Fruit fly (Drosophila melanogaster) whole organism, embryonic: ENCODE measurements around the gene CG42676.

Experiments used
- Adf1 ChIP-seq: fragments of 200-800 bp; sonication (Bioruptor generic); IDR thresholded peaks from 2 replicates; pipeline ENCODE4 v1.3.6; 2022; ENCODE audit warnings: missing biosample characterization, missing genetic modification characterization
- Atf3 ChIP-seq: fragments of 200-800 bp; sonication (Bioruptor generic); optimal IDR thresholded peaks from 3 replicates; lab custom pipeline; 2016; ENCODE audit warnings: missing biosample characterization, missing genetic modification characterization
- B-H2 ChIP-seq: fragments of 200-800 bp; sonication (Bioruptor generic); optimal IDR thresholded peaks from 2 replicates; lab custom pipeline; 2018; ENCODE audit warnings: missing biosample characterization, mild to moderate bottlenecking, missing genetic modification characterization
- CG10321 ChIP-seq: fragments of 200-800 bp; sonication (Bioruptor generic); IDR thresholded peaks from 2 replicates; pipeline ENCODE4 v1.3.6; 2022; ENCODE audit warnings: missing biosample characterization, missing genetic modification characterization
- CG10431 ChIP-seq: fragments of 200-800 bp; sonication (Bioruptor generic); optimal IDR thresholded peaks from 3 replicates; lab custom pipeline; 2018; ENCODE audit warnings: missing biosample characterization, mild to moderate bottlenecking, missing genetic modification characterization
- CG10543 ChIP-seq: fragments of 200-800 bp; sonication (Bioruptor generic); optimal IDR thresholded peaks from 3 replicates; lab custom pipeline; 2017; ENCODE audit warnings: missing biosample characterization, mild to moderate bottlenecking, missing genetic modification characterization, moderate library complexity
- CG10565 ChIP-seq: fragments of 200-800 bp; sonication (Bioruptor generic); optimal IDR thresholded peaks from 3 replicates; lab custom pipeline; 2016; ENCODE audit warnings: missing biosample characterization, mild to moderate bottlenecking, missing genetic modification characterization
- CG11696 ChIP-seq: fragments of 200-800 bp; sonication (Bioruptor generic); IDR thresholded peaks from 2 replicates; pipeline ENCODE4 v1.3.6; 2022; ENCODE audit warnings: missing biosample characterization, missing genetic modification characterization
- CG12071 ChIP-seq: fragments of 200-800 bp; sonication (Bioruptor generic); optimal IDR thresholded peaks from 3 replicates; lab custom pipeline; 2018; ENCODE audit warnings: missing biosample characterization, mild to moderate bottlenecking, missing genetic modification characterization
- CG13123 ChIP-seq: fragments of 200-800 bp; sonication (Bioruptor generic); optimal IDR thresholded peaks from 2 replicates; lab custom pipeline; 2016; ENCODE audit warnings: missing biosample characterization, missing genetic modification characterization
- CG13624 ChIP-seq: fragments of 200-800 bp; sonication (Bioruptor generic); optimal IDR thresholded peaks from 2 replicates; lab custom pipeline; 2016; ENCODE audit warnings: missing biosample characterization, missing genetic modification characterization
- CG13894 ChIP-seq: fragments of 200-800 bp; sonication (Bioruptor generic); optimal IDR thresholded peaks from 3 replicates; lab custom pipeline; 2018; ENCODE audit warnings: missing biosample characterization, mild to moderate bottlenecking, missing genetic modification characterization, moderate library complexity
- CG15479 ChIP-seq: fragments of 200-800 bp; sonication (Bioruptor generic); optimal IDR thresholded peaks from 3 replicates; lab custom pipeline; 2019; ENCODE audit warnings: missing biosample characterization, mild to moderate bottlenecking, missing genetic modification characterization, moderate library complexity
- CG2889 ChIP-seq: fragments of 200-800 bp; sonication (Bioruptor generic); IDR thresholded peaks from 3 replicates; pipeline ENCODE4 v1.3.6; 2022; ENCODE audit warnings: missing biosample characterization, missing genetic modification characterization
- CG30020 ChIP-seq: fragments of 200-800 bp; optimal IDR thresholded peaks from 2 replicates; lab custom pipeline; 2019; ENCODE audit warnings: missing biosample characterization, mild to moderate bottlenecking, missing genetic modification characterization, moderate library complexity
- CG32532 ChIP-seq: fragments of 200-800 bp; sonication (Bioruptor generic); IDR thresholded peaks from 2 replicates; pipeline ENCODE4 v1.3.6; 2022; ENCODE audit warnings: missing biosample characterization, missing genetic modification characterization
- CG32772 ChIP-seq: fragments of 200-800 bp; sonication (Bioruptor generic); IDR thresholded peaks from 2 replicates; pipeline ENCODE4 v1.3.6; 2022; ENCODE audit warnings: missing biosample characterization, missing genetic modification characterization
- CG5180 ChIP-seq: fragments of 200-800 bp; sonication (Bioruptor generic); optimal IDR thresholded peaks from 3 replicates; lab custom pipeline; 2017; ENCODE audit warnings: missing biosample characterization, missing genetic modification characterization, mild to moderate bottlenecking, moderate library complexity, missing genetic modification reagents
- CG6654 ChIP-seq: fragments of 200-800 bp; sonication (Bioruptor generic); optimal IDR thresholded peaks from 2 replicates; lab custom pipeline; 2017; ENCODE audit warnings: missing biosample characterization, mild to moderate bottlenecking, missing genetic modification characterization
- CG7372 ChIP-seq: fragments of 200-800 bp; sonication (Bioruptor generic); IDR thresholded peaks from 2 replicates; pipeline ENCODE4 v1.3.6; 2022; ENCODE audit warnings: missing biosample characterization, missing genetic modification characterization
- CG9609 ChIP-seq: fragments of 200-800 bp; sonication (Bioruptor generic); optimal IDR thresholded peaks from 3 replicates; lab custom pipeline; 2016; ENCODE audit warnings: missing biosample characterization, missing genetic modification characterization
- CrebB ChIP-seq: fragments of 200-800 bp; sonication (Bioruptor generic); optimal IDR thresholded peaks from 3 replicates; lab custom pipeline; 2018; ENCODE audit warnings: missing biosample characterization, mild to moderate bottlenecking, missing genetic modification characterization
- Dll ChIP-seq: fragments of 200-800 bp; sonication (Bioruptor generic); IDR thresholded peaks from 4 replicates; pipeline ENCODE4 v1.3.6; 2022; ENCODE audit warnings: missing biosample characterization, missing genetic modification characterization; ENCODE audit not compliant: partially characterized antibody
- HLH3B ChIP-seq: fragments of 200-800 bp; sonication (Bioruptor generic); IDR thresholded peaks from 2 replicates; pipeline ENCODE4 v1.3.6; 2022; ENCODE audit warnings: missing biosample characterization, missing genetic modification characterization
- HLHmδ ChIP-seq: fragments of 200-800 bp; sonication (Bioruptor generic); optimal IDR thresholded peaks from 2 replicates; lab custom pipeline; 2018; ENCODE audit warnings: missing biosample characterization, mild to moderate bottlenecking, missing genetic modification characterization, moderate library complexity
- Hr78 ChIP-seq, 2 experiments: fragments of 200-800 bp in 1 of 2; fragments of >200 bp in 1 of 2; sonication (Bioruptor generic) in 1 of 2; optimal IDR thresholded peaks; 2 replicates each; lab custom pipeline; 2017 to 2019; ENCODE audit warnings: missing biosample characterization in 2 of 2, missing genetic modification characterization in 2 of 2, mild to moderate bottlenecking in 1 of 2, moderate library complexity in 1 of 2
- Kr ChIP-seq: fragments of 200-800 bp; sonication (Bioruptor generic); optimal IDR thresholded peaks from 2 replicates; lab custom pipeline; 2017; ENCODE audit warnings: missing biosample characterization, mild to moderate bottlenecking, missing genetic modification characterization
- Lpt ChIP-seq: fragments of >200 bp; optimal IDR thresholded peaks from 2 replicates; lab custom pipeline; 2018; ENCODE audit warnings: missing biosample characterization, missing genetic modification characterization
- NfI ChIP-seq: fragments of 200-800 bp; sonication (Bioruptor generic); optimal IDR thresholded peaks from 3 replicates; lab custom pipeline; 2018; ENCODE audit warnings: missing biosample characterization, mild to moderate bottlenecking, missing genetic modification characterization, moderate library complexity
- Optix ChIP-seq: fragments of 200-800 bp; sonication (Bioruptor generic); IDR thresholded peaks from 3 replicates; pipeline ENCODE4 v1.3.6; 2022; ENCODE audit warnings: missing biosample characterization, missing genetic modification characterization
- Vsx1 ChIP-seq: fragments of 200-800 bp; sonication (Bioruptor generic); optimal IDR thresholded peaks from 2 replicates; lab custom pipeline; 2017; ENCODE audit warnings: missing biosample characterization, mild to moderate bottlenecking, missing genetic modification characterization, missing genetic modification reagents
- aop ChIP-seq: fragments of 200-800 bp; sonication (Bioruptor generic); IDR thresholded peaks from 2 replicates; pipeline ENCODE4 v1.3.6; 2022; ENCODE audit warnings: missing biosample characterization, missing genetic modification characterization
- caup ChIP-seq: fragments of 200-800 bp; sonication (Bioruptor generic); optimal IDR thresholded peaks from 3 replicates; lab custom pipeline; 2017; ENCODE audit warnings: missing biosample characterization, mild to moderate bottlenecking, missing genetic modification characterization, moderate library complexity; ENCODE audit not compliant: severe bottlenecking
- chinmo ChIP-seq: fragments of 200-800 bp; sonication (Bioruptor generic); IDR thresholded peaks from 4 replicates; pipeline ENCODE4 v1.3.6; 2022; ENCODE audit warnings: missing biosample characterization, missing genetic modification characterization; ENCODE audit not compliant: partially characterized antibody
- cwo ChIP-seq: fragments of 200-800 bp; sonication (Bioruptor generic); optimal IDR thresholded peaks from 3 replicates; lab custom pipeline; 2017; ENCODE audit warnings: missing biosample characterization, missing genetic modification characterization, mild to moderate bottlenecking, moderate library complexity, missing genetic modification reagents
- dm ChIP-seq: fragments of 200-800 bp; sonication (Bioruptor generic); optimal IDR thresholded peaks from 3 replicates; lab custom pipeline; 2016; ENCODE audit warnings: missing biosample characterization, missing genetic modification characterization
- dysf ChIP-seq: fragments of 200-800 bp; sonication (Bioruptor generic); IDR thresholded peaks from 3 replicates; pipeline ENCODE4 v1.3.6; 2022; ENCODE audit warnings: missing biosample characterization, missing genetic modification characterization
- ftz-f1 ChIP-seq: fragments of 200-800 bp; sonication (Bioruptor generic); optimal IDR thresholded peaks from 2 replicates; lab custom pipeline; 2016; ENCODE audit warnings: missing biosample characterization, missing genetic modification characterization
- hbn ChIP-seq: fragments of 200-800 bp; sonication (Bioruptor generic); IDR thresholded peaks from 2 replicates; pipeline ENCODE4 v1.3.6; 2022; ENCODE audit warnings: missing biosample characterization, missing genetic modification characterization; ENCODE audit not compliant: partially characterized antibody
- jigr1 ChIP-seq: fragments of 200-800 bp; sonication (Bioruptor generic); IDR thresholded peaks from 3 replicates; pipeline ENCODE4 v1.3.6; 2022; ENCODE audit warnings: missing biosample characterization, missing genetic modification characterization
- knrl ChIP-seq: fragments of 200-800 bp; sonication (Bioruptor generic); IDR thresholded peaks from 3 replicates; pipeline ENCODE4 v1.3.6; 2022; ENCODE audit warnings: missing biosample characterization, missing genetic modification characterization; ENCODE audit not compliant: partially characterized antibody
- lab ChIP-seq: fragments of 200-800 bp; sonication (Bioruptor generic); optimal IDR thresholded peaks from 3 replicates; lab custom pipeline; 2017; ENCODE audit warnings: missing biosample characterization, missing genetic modification characterization, mild to moderate bottlenecking, moderate library complexity, missing genetic modification reagents
- rib ChIP-seq: fragments of 200-800 bp; sonication (Bioruptor generic); IDR thresholded peaks from 2 replicates; pipeline ENCODE4 v1.3.6; 2022; ENCODE audit warnings: missing biosample characterization, missing genetic modification characterization
- salm ChIP-seq: fragments of 200-800 bp; sonication (Bioruptor generic); optimal IDR thresholded peaks from 2 replicates; lab custom pipeline; 2018; ENCODE audit warnings: missing biosample characterization, mild to moderate bottlenecking, missing genetic modification characterization
- sob ChIP-seq: fragments of 200-800 bp; sonication (Bioruptor generic); IDR thresholded peaks from 2 replicates; pipeline ENCODE4 v1.3.6; 2022; ENCODE audit warnings: missing biosample characterization, missing genetic modification characterization
- vfl ChIP-seq: fragments of 200-800 bp; sonication (Bioruptor generic); optimal IDR thresholded peaks from 2 replicates; lab custom pipeline; 2016; ENCODE audit warnings: missing biosample characterization, missing genetic modification characterization
- wek ChIP-seq: fragments of 200-800 bp; sonication (Bioruptor generic); optimal IDR thresholded peaks from 3 replicates; lab custom pipeline; 2018; ENCODE audit warnings: missing biosample characterization, mild to moderate bottlenecking, missing genetic modification characterization, moderate library complexity

Gene CG42676

DNA sequence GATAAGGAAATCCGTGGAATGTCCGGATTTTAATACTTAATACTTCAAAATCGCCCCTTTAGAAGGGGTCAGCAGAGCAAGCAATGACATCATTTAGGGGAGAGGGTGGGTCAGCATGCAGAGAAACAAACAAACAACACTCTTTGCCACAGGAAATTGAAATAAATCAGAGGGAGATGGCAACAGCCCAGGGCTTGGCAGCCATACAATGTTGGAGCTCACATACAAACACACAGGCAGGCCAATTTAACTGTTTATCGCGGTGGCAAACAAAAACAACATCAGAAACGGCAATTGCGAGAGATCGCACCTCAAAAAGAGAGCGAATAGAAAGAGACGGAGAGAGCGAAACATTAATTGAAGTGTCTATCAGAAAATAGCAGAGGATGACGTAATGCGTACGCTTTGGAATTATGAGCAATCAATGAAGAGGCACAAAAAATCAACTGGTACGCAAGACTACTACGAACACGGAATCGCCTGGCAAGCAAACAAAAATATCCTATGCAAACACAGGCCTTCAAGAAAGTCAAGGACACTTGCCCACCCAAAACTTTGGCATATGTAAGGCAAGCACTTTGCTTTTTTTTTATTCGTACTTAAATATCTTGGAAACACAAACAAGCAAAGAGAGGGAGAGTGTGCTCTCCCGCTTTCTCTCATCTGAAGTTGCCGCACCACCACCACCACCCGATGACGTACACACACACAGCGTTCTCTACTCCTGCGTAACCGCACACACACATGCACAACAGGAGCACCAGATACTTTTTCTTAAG is 8.6 kb upstream of the CG42676 start (continued):
- TF ChIP-seq lab (GFP tag; lab: Kevin White, UChicago) (peak; percentile 78), Atf3 (GFP tag; lab: Kevin White, UChicago) (peak; percentile 77), Adf1 (GFP tag; lab: Robert Waterston, UW) (peak; percentile 64), wek (GFP tag; lab: Kevin White, UChicago) (peak; percentile 67), CG7372 (GFP tag; lab: Robert Waterston, UW) (0 out of 2 replicates have a peak, but pooled peaks have one; percentile 13), CG5180 (GFP tag; lab: Kevin White, UChicago) (peak; percentile 47), jigr1 (GFP tag; lab: Robert Waterston, UW) (no peak), salm (peak; percentile 52), dm (GFP tag; lab: Kevin White, UChicago) (no peak), NfI (peak; percentile 45), CG2889 (no peak), CrebB (peak; percentile 47), Hr78 (GFP tag; optimal IDR thresholded peaks at IDR 0.05; lab: Kevin White, UChicago) (peak in 1 of 2 experiments; percentile 71), hbn (no peak), CG10543 (GFP tag; lab: Kevin White, UChicago) (peak; percentile 90), ftz-f1 (GFP tag; lab: Kevin White, UChicago) (peak; percentile 54), B-H2 (GFP tag; lab: Kevin White, UChicago) (peak; percentile 84), CG30020 (tag; lab: Kevin White, UChicago) (no peak), CG15479 (GFP tag; lab: Kevin White, UChicago) (peak; percentile 91), aop (peak; percentile 60; the same call in 1 of the 2 replicates), sob (GFP tag; lab: Robert Waterston, UW) (peak; percentile 61; the same call in 1 of the 2 replicates), CG13123 (GFP tag; lab: Kevin White, UChicago) (no peak), CG12071 (GFP tag; lab: Kevin White, UChicago) (peak; percentile 71), rib (GFP tag; lab: Robert Waterston, UW) (peak; percentile 73; the same call in 1 of the 2 replicates), caup (GFP tag; lab: Kevin White, UChicago) (peak; percentile 81), Vsx1 (peak; percentile 95), CG32772 (no peak), knrl (GFP tag; lab: Robert Waterston, UW) (peak; percentile 36; the same call in 1 of the 3 replicates), CG9609 (no peak), CG10565 (GFP tag; lab: Kevin White, UChicago) (no peak), Kr (GFP tag; lab: Kevin White, UChicago) (no peak), HLHmδ (GFP tag; lab: Kevin White, UChicago) (peak; percentile 26), cwo (GFP tag; lab: Kevin White, UChicago) (peak; percentile 10), CG32532 (GFP tag; lab: Robert Waterston, UW) (peak; percentile 50; the same call in 1 of the 2 replicates), dysf (GFP tag; lab: Robert Waterston, UW) (peak; percentile 30; the same call in 1 of the 3 replicates), CG10431 (GFP tag; lab: Kevin White, UChicago) (no peak), Dll (GFP tag; lab: Robert Waterston, UW) (0 out of 4 replicates have a peak, but pooled peaks have one; percentile 23), HLH3B (GFP tag; lab: Robert Waterston, UW) (peak; percentile 43; the same call in 1 of the 2 replicates), Lpt (GFP tag; lab: Kevin White, UChicago) (no peak), vfl (no peak), CG6654 (GFP tag; lab: Kevin White, UChicago) (no peak), CG13624 (peak; percentile 46), Optix (GFP tag; lab: Robert Waterston, UW) (0 out of 3 replicates have a peak, but pooled peaks have one; percentile 27), CG13894 (tag; lab: Kevin White, UChicago) (peak; percentile 74), CG11696 (GFP tag; lab: Robert Waterston, UW) (0 out of 2 replicates have a peak, but pooled peaks have one; percentile 16), chinmo (GFP tag; lab: Robert Waterston, UW) (peak; percentile 98), CG10321 (GFP tag; lab: Robert Waterston, UW) (peak; percentile 79)
